Worm (Caenorhabditis elegans) whole organism, L2 larva: ENCODE results near the gene B0507.8.

Experiments used
- C34F6.9 ChIP-seq: fragments of 150-350 bp; optimal IDR thresholded peaks from 2 replicates; lab custom pipeline; 2014; ENCODE audit warnings: missing biosample characterization, missing genetic modification characterization
- F13H6.1 ChIP-seq: sonication (generic microtip); optimal IDR thresholded peaks from 2 replicates; lab custom pipeline; 2016; ENCODE audit warnings: missing genetic modification characterization, missing compliant biosample characterization
- Y55F3AM.14 ChIP-seq: fragments of 200-800 bp; sonication (Bioruptor generic); optimal IDR thresholded peaks from 2 replicates; lab custom pipeline; 2018; ENCODE audit warnings: mild to moderate bottlenecking, missing genetic modification characterization, missing compliant biosample characterization
- ZK546.5 ChIP-seq: sonication (generic microtip); optimal IDR thresholded peaks from 2 replicates; lab custom pipeline; 2017; ENCODE audit warnings: missing biosample characterization, missing genetic modification characterization
- alr-1 ChIP-seq: fragments of 150-350 bp; optimal IDR thresholded peaks from 2 replicates; lab custom pipeline; 2014; ENCODE audit warnings: missing biosample characterization, missing genetic modification characterization
- ama-1 ChIP-seq: fragments of 150-350 bp; optimal IDR thresholded peaks from 2 replicates; lab custom pipeline; 2018; ENCODE audit warnings: inconsistent platforms
- ceh-16 ChIP-seq: fragments of 150-350 bp; optimal IDR thresholded peaks from 2 replicates; lab custom pipeline; 2014; ENCODE audit warnings: missing biosample characterization, missing genetic modification characterization
- ceh-82 ChIP-seq: fragments of 150-350 bp; optimal IDR thresholded peaks from 2 replicates; lab custom pipeline; 2014; ENCODE audit warnings: missing biosample characterization, missing genetic modification characterization
- crh-2 ChIP-seq: sonication (generic microtip); optimal IDR thresholded peaks from 2 replicates; lab custom pipeline; 2017; ENCODE audit warnings: missing biosample characterization, missing genetic modification characterization
- elt-1 ChIP-seq: fragments of 150-350 bp; optimal IDR thresholded peaks from 2 replicates; lab custom pipeline; 2014; ENCODE audit warnings: missing biosample characterization, missing genetic modification characterization
- fos-1 ChIP-seq: fragments of 150-350 bp; optimal IDR thresholded peaks from 2 replicates; lab custom pipeline; 2014; ENCODE audit warnings: missing biosample characterization, missing genetic modification characterization
- gmeb-1 ChIP-seq: fragments of 150-350 bp; optimal IDR thresholded peaks from 2 replicates; lab custom pipeline; 2014; ENCODE audit warnings: missing biosample characterization, missing genetic modification characterization
- lin-39 ChIP-seq: fragments of 150-350 bp; optimal IDR thresholded peaks from 2 replicates; lab custom pipeline; 2014; ENCODE audit warnings: missing biosample characterization, missing genetic modification reagents, missing genetic modification characterization
- lsy-2 ChIP-seq, 2 experiments: fragments of 150-350 bp in 1 of 2; sonication (generic microtip) in 1 of 2; optimal IDR thresholded peaks; 2 replicates each; lab custom pipeline; 2014 to 2017; ENCODE audit warnings: missing biosample characterization in 2 of 2, missing genetic modification characterization in 2 of 2
- mab-5 ChIP-seq: fragments of 150-350 bp; optimal IDR thresholded peaks from 2 replicates; lab custom pipeline; 2014; ENCODE audit warnings: missing biosample characterization, missing genetic modification characterization
- mbf-1 ChIP-seq: sonication (generic microtip); optimal IDR thresholded peaks from 2 replicates; lab custom pipeline; 2017; ENCODE audit warnings: missing biosample characterization, missing genetic modification characterization
- nhr-11 ChIP-seq: fragments of 150-350 bp; optimal IDR thresholded peaks from 2 replicates; lab custom pipeline; 2014; ENCODE audit warnings: missing biosample characterization, missing genetic modification characterization
- nhr-12 ChIP-seq: fragments of 150-350 bp; optimal IDR thresholded peaks from 2 replicates; lab custom pipeline; 2014; ENCODE audit warnings: missing biosample characterization, missing genetic modification characterization
- nhr-129 ChIP-seq: fragments of 150-350 bp; optimal IDR thresholded peaks from 2 replicates; lab custom pipeline; 2014; ENCODE audit warnings: missing biosample characterization, missing genetic modification characterization
- nhr-21 ChIP-seq: fragments of 150-350 bp; optimal IDR thresholded peaks from 2 replicates; lab custom pipeline; 2014; ENCODE audit warnings: missing biosample characterization, missing genetic modification characterization
- nhr-23 ChIP-seq: fragments of 150-350 bp; optimal IDR thresholded peaks from 2 replicates; lab custom pipeline; 2014; ENCODE audit warnings: missing biosample characterization, missing genetic modification reagents, missing genetic modification characterization
- nhr-25 ChIP-seq: fragments of 150-350 bp; sonication (generic microtip); optimal IDR thresholded peaks from 3 replicates; lab custom pipeline; 2014; ENCODE audit warnings: missing biosample characterization, missing genetic modification characterization
- nhr-6 ChIP-seq: fragments of 150-350 bp; optimal IDR thresholded peaks from 2 replicates; lab custom pipeline; 2014; ENCODE audit warnings: missing biosample characterization, missing genetic modification characterization
- nhr-77 ChIP-seq: fragments of 150-350 bp; optimal IDR thresholded peaks from 2 replicates; lab custom pipeline; 2014; ENCODE audit warnings: missing biosample characterization, missing genetic modification characterization
- sma-3 ChIP-seq: sonication (generic microtip); optimal IDR thresholded peaks from 2 replicates; lab custom pipeline; 2016; ENCODE audit warnings: missing genetic modification reagents, missing genetic modification characterization, missing compliant biosample characterization
- sma-9 ChIP-seq, 2 experiments: fragments of 150-350 bp in 1 of 2; sonication (generic microtip) in 1 of 2; optimal IDR thresholded peaks; 2 replicates each; lab custom pipeline; 2014 to 2016; ENCODE audit warnings: missing genetic modification characterization in 2 of 2, mild to moderate bottlenecking in 1 of 2, missing biosample characterization in 1 of 2, missing compliant biosample characterization in 1 of 2, missing genetic modification reagents in 1 of 2, moderate library complexity in 1 of 2
- unc-39 ChIP-seq: fragments of 150-350 bp; optimal IDR thresholded peaks from 2 replicates; lab custom pipeline; 2014; ENCODE audit warnings: missing biosample characterization, missing genetic modification characterization
- unc-55 ChIP-seq: fragments of 150-350 bp; sonication (generic microtip); optimal IDR thresholded peaks from 3 replicates; lab custom pipeline; 2014; ENCODE audit warnings: missing biosample characterization, missing genetic modification reagents, missing genetic modification characterization
- unc-62 ChIP-seq: fragments of 150-350 bp; optimal IDR thresholded peaks from 2 replicates; lab custom pipeline; 2014; ENCODE audit warnings: missing biosample characterization, missing genetic modification reagents, missing genetic modification characterization
- zag-1 ChIP-seq: fragments of 150-350 bp; optimal IDR thresholded peaks from 2 replicates; lab custom pipeline; 2014; ENCODE audit warnings: missing biosample characterization, missing genetic modification characterization
- ztf-1 ChIP-seq: fragments of 200-800 bp; sonication (Bioruptor generic); conservative IDR thresholded peaks from 2 replicates; pipeline ENCODE4 v1.3.6; 2022; ENCODE audit warnings: missing genetic modification characterization, missing compliant biosample characterization
- ztf-11 ChIP-seq: sonication (generic microtip); optimal IDR thresholded peaks from 2 replicates; lab custom pipeline; 2017; ENCODE audit warnings: missing biosample characterization, missing genetic modification characterization
- ztf-4 ChIP-seq: fragments of 150-350 bp; optimal IDR thresholded peaks from 2 replicates; lab custom pipeline; 2014; ENCODE audit warnings: missing biosample characterization, missing genetic modification characterization

B0507.8 gene

DNA sequence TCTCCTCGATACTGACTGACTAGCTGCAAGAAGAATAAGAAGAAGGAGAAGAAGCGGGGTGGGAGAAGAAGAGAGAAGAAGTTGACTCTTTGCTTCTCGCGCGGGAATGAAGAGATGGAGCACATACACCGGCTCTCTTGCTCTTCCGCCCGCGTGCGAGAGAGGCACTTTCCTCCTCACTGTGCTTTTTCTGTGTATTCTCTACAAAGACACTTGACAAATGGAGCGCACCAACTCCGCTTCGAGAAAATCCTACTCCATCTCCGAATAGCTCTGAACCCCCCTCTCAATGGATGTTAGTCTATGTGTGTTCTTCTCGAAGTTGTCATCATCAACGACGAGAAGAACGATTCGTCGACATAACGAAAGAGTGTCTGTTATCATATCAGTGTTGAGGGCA is 21.7 kb upstream of the B0507.8 start:
- TF ChIP-seq ama-1 (lab: Kevin White, UChicago), result no peak
- no peak for TF ChIP-seq gmeb-1 (tag; lab: Kevin White, UChicago)
- TF ChIP-seq ceh-16 (tag; lab: Kevin White, UChicago), result no peak
- no peak for TF ChIP-seq nhr-25
- TF ChIP-seq crh-2, result no peak
- no peak for TF ChIP-seq nhr-11 (tag; lab: Kevin White, UChicago)
- no peak for TF ChIP-seq lsy-2 (tag; optimal IDR thresholded peaks at IDR 0.05; lab: Kevin White, UChicago)
- TF ChIP-seq ZK546.5 (tag; lab: Kevin White, UChicago), result no peak
- TF ChIP-seq, all 48 proteins: peak for 0

DNA sequence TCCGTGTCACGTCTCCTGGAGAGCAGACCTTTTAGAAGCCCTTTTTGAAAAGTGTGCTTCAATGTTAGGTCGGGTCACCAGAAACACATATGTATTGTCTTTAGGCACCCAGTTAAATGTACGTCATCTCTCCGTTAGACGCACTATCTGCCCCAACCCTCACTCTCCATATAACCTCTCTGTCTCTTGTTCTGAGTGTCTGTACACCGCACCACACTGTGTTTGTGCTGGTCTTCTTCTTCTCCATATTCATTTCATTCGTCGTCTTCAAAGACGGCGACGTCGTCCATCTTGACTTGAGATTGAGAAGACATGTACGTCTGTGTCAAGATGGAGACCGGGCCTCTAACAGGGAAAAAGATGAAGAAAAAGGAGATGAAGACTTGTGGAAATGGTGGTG is 19.4 kb upstream of the B0507.8 start:
- TF ChIP-seq nhr-129 (tag; lab: Kevin White, UChicago) (peak; percentile 45), lsy-2 (tag; optimal IDR thresholded peaks at IDR 0.05; lab: Kevin White, UChicago) (no peak), fos-1 (tag; lab: Kevin White, UChicago) (peak; percentile 6)

DNA sequence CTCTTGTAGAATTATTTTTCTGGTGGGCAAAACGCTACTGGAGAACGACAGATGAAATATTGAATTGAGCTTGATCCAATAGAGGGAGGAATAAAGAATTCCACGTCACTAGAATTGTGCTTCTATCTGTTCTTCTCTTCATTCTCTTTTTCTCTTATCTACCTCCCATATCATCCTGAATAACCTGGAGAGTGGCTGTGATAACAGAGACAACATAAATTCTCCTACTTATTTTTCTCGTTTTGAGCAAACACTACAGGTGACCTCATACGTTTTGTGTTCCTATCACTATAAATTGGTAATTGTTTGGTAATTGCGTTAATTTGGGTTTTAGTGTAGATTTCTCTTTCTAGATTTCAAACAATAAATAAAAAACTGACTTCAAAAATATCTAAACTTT is 18.4 kb upstream of the B0507.8 start:
- TF ChIP-seq gmeb-1 (tag; lab: Kevin White, UChicago) (no peak), fos-1 (tag; lab: Kevin White, UChicago) (peak; percentile 64)

DNA sequence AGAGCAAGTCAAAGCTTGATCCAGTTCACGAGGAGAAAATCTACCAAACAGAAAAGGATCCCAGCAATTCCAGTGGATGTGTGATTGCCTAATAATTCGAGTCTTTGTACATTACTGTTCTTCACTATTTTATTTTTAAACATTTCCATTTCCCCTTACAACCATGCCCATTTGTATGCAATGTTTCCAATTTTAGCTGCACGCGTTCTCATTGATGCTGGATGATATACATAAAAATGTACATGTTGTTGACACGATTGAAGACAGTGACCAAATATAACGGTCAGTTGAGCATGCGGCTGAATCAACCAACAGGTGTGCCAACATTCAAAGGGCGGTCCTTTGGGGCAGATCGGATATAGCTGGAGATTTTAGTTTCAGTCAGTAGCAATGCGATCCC is 13.5 kb upstream of the B0507.8 start, which contains the start of gene B0507.1:
B0507.1 (plus strand) TSS at position 301 of the 400 bp plus-strand sequence.
- no peak for TF ChIP-seq nhr-129 (tag; lab: Kevin White, UChicago)
- no peak for TF ChIP-seq sma-3 (GFP tag; lab: Kevin White, UChicago)
- no peak for TF ChIP-seq ztf-11 (tag; lab: Kevin White, UChicago)
- TF ChIP-seq unc-39 (tag; lab: Kevin White, UChicago), result no peak
- TF ChIP-seq alr-1 (tag; lab: Kevin White, UChicago), result no peak

DNA sequence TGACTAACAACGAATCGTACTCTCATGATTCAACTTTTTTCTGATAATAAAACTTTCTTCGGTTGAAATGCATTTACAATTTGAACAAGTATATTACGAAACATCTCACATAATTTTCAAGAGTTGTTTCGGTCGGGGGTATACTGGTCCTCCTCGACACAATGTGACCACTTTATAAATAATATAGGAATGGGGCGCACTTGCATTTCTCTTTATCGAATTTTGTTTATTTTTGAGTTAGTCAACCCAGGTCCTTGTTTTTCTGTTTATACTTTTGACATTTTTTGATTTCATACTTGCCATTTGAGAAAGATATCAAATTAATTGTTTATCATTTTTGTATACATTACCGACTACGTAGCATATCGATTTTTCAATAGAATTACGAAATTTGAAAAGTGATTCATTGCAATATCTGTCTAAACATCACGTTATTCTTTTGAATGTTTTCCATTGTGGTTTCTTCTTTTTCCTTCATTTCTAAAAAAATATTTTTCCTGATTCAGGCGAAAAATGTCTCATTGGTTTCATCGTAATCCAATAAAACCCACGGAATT is 11.1 kb upstream of the B0507.8 start, which contains the start of gene B0507.2:
B0507.2 (plus strand) TSS at position 507 of the 557 bp plus-strand sequence.
- TF ChIP-seq nhr-11 (tag; lab: Kevin White, UChicago) (no peak), ztf-4 (tag; lab: Kevin White, UChicago) (no peak), lsy-2 (tag; optimal IDR thresholded peaks at IDR 0.05; lab: Kevin White, UChicago) (peak in 1 of 2 experiments; percentile 35), sma-9 (GFP tag; optimal IDR thresholded peaks at IDR 0.05; lab: Kevin White, UChicago) (no peak), sma-9 (tag; optimal IDR thresholded peaks at IDR 0.05; lab: Kevin White, UChicago) (no peak), C34F6.9 (tag; lab: Kevin White, UChicago) (peak; percentile 42), nhr-129 (tag; lab: Kevin White, UChicago) (peak; percentile 9), unc-62 (GFP tag; lab: Kevin White, UChicago) (no peak), mab-5 (tag; lab: Kevin White, UChicago) (no peak), unc-55 (GFP tag; lab: Kevin White, UChicago) (peak; percentile 57), ama-1 (lab: Kevin White, UChicago) (no peak), fos-1 (tag; lab: Kevin White, UChicago) (peak; percentile 56), nhr-77 (no peak)
- TF ChIP-seq, all 48 proteins: peak for 5

DNA sequence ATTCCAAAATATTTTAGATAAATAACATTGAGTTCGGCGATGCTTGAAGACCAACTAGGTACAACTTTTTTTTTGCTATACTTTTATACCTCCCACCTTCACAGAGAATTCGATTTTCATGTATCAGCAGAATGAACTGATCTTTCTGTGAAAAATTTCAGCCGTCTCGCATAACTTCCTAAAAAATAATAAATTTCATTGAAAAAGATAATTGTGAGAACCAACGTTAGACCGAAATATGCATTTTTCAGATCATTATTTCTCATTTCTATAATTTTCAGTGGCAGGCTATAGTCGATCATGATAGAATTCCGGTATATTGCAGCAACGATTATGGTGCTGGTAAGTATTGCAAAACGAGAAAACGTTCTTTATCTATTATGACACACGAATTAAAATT is 8.8 kb upstream of the B0507.8 start, which contains the start of gene srx-115:
srx-115 (plus strand) TSS at position 301 of the 400 bp plus-strand sequence.
- TF ChIP-seq lsy-2 (tag; optimal IDR thresholded peaks at IDR 0.05; lab: Kevin White, UChicago) (no peak), nhr-12 (tag; lab: Kevin White, UChicago) (no peak), ZK546.5 (tag; lab: Kevin White, UChicago) (no peak), nhr-23 (tag; lab: Kevin White, UChicago) (no peak), F13H6.1 (tag; lab: Kevin White, UChicago) (no peak), nhr-6 (no peak), gmeb-1 (tag; lab: Kevin White, UChicago) (no peak), sma-9 (GFP tag; optimal IDR thresholded peaks at IDR 0.05; lab: Kevin White, UChicago) (no peak), sma-9 (tag; optimal IDR thresholded peaks at IDR 0.05; lab: Kevin White, UChicago) (no peak), lin-39 (tag; lab: Kevin White, UChicago) (no peak), Y55F3AM.14 (GFP tag; lab: Kevin White, UChicago) (no peak), sma-3 (GFP tag; lab: Kevin White, UChicago) (no peak), ztf-1 (GFP tag; lab: Robert Waterston, UW) (no peak), nhr-21 (no peak), unc-39 (tag; lab: Kevin White, UChicago) (no peak), mbf-1 (tag; lab: Kevin White, UChicago) (no peak), nhr-77 (no peak), mab-5 (tag; lab: Kevin White, UChicago) (no peak), elt-1 (tag; lab: Kevin White, UChicago) (no peak), zag-1 (tag; lab: Kevin White, UChicago) (no peak), ceh-82 (tag; lab: Kevin White, UChicago) (no peak)
- TF ChIP-seq, all 48 proteins: peak for 0
